Worm (Caenorhabditis elegans): ENCODE results near the gene srbc-58.
A peak's percentile ranks its signal among the peaks of the same experiment; 100 is the strongest.

srbc-58 gene

DNA sequence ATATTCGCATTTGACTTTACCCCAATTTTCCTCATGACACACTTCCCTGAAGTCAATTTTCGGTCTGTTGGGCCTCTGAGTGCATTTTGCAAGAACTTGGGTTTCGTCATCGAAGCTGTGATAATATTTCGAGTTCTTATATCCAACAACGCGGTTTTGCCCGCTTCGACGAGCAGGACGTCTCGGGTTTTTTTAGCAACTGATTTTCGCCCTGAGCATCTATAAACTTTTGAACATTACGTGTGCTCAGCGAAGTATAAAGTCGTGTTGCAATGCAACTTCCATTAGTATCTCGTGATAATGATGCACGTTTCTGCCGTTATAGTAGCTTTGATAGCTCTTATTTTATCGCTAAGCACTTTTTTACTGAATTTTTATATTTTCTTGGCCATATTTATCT, 5.2 kb downstream of the srbc-58 start, which contains the start of gene srbc-60:
srbc-60 (plus strand) TSS at position 301 of the 400 bp plus-strand sequence.
- TF ChIP-seq C34B4.2 (tag; optimal IDR thresholded peaks at IDR 0.05) (no peak), fkh-8 (tag; optimal IDR thresholded peaks at IDR 0.05) (peak; percentile 18)

DNA sequence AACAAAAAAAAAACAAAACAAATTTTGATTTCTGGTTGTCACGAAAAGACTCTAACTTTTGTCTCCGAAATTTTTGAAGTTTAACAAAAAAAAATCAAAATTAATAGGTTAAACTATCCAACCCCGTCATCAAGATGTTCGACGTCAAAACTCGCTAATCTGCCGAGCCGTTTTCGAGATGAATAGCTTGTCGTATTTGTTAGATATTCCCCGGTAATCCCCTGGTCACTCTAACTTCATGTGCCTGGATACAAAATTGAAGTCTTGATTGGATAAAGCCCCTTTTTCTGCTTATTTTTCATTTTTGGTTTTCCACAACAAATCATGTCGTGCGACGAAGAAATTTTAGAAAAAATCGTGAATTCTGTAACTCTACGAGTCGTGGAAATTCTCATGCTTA, 7.6 kb downstream of the srbc-58 start, which contains the start of gene srab-16:
srab-16 (plus strand) TSS at position 301 of the 400 bp plus-strand sequence.
- TF ChIP-seq ama-1 (optimal IDR thresholded peaks at IDR 0.05): no peak
- TF ChIP-seq mab-9 (GFP tag; IDR thresholded peaks at IDR 0.05): no peak
- no peak for TF ChIP-seq unc-62 (GFP tag; optimal IDR thresholded peaks at IDR 0.05)
- no peak for TF ChIP-seq pax-3 (tag; optimal IDR thresholded peaks at IDR 0.05)
- no peak for TF ChIP-seq ceh-88 (GFP tag; IDR thresholded peaks at IDR 0.05)
- TF ChIP-seq ceh-8 (GFP tag; optimal IDR thresholded peaks at IDR 0.05): no peak
- no peak for TF ChIP-seq aly-2 (tag; optimal IDR thresholded peaks at IDR 0.05)
- no peak for TF ChIP-seq nhr-85 (tag)
- peak; percentile 40 for TF ChIP-seq dsc-1 (tag; optimal IDR thresholded peaks at IDR 0.05)

DNA sequence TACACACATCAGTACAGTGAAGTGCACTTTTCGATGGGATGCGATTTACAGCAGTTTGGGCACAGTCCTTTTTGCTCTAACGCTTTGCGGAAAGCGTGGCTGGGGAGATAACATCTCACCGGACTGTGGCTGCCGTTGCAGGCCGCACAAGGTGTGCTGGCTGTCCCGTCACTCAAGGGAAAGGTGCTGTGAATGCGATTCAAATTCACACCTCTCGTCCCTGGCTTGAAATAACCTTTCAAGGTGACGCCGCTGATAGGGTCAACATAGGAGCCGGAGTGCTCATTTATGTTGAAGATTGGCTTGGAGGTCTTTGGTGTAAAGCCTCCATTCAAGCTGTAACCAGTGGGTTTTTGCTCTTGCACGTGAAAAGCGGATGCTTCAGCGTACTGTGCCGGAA, 19.3 kb downstream of the srbc-58 start:
- no peak for TF ChIP-seq egl-27 (tag; optimal IDR thresholded peaks at IDR 0.05)
- no peak for TF ChIP-seq nhr-90 (tag; optimal IDR thresholded peaks at IDR 0.05; ENCODE audit: poor library complexity)
- TF ChIP-seq lin-15B (tag; optimal IDR thresholded peaks at IDR 0.05): no peak
- TF ChIP-seq nhr-237 (tag; optimal IDR thresholded peaks at IDR 0.05): no peak
- no peak for TF ChIP-seq ceh-90 (tag; optimal IDR thresholded peaks at IDR 0.05)
- no peak for TF ChIP-seq nhr-71 (tag; optimal IDR thresholded peaks at IDR 0.05)
- no peak for TF ChIP-seq fkh-10 (GFP tag; optimal IDR thresholded peaks at IDR 0.05)
- no peak for TF ChIP-seq elt-2 (tag; optimal IDR thresholded peaks at IDR 0.05)
- TF ChIP-seq ceh-8 (GFP tag; optimal IDR thresholded peaks at IDR 0.05): no peak
- no peak for TF ChIP-seq C04F5.9 (tag; optimal IDR thresholded peaks at IDR 0.05)
- no peak for TF ChIP-seq fkh-4 (tag; optimal IDR thresholded peaks at IDR 0.05; ENCODE audit: borderline replicate concordance)
- TF ChIP-seq lin-14 (GFP tag; optimal IDR thresholded peaks at IDR 0.05): no peak
- TF ChIP-seq hlh-4 (tag; optimal IDR thresholded peaks at IDR 0.05): no peak
- TF ChIP-seq snpc-4 (tag; optimal IDR thresholded peaks at IDR 0.05): no peak
- no peak for TF ChIP-seq elt-3 (tag; optimal IDR thresholded peaks at IDR 0.05)
- TF ChIP-seq nhr-76 (tag; optimal IDR thresholded peaks at IDR 0.05): no peak
- no peak for TF ChIP-seq ama-1 (optimal IDR thresholded peaks at IDR 0.05)
- no peak for TF ChIP-seq tlp-1 (tag; optimal IDR thresholded peaks at IDR 0.05)

DNA sequence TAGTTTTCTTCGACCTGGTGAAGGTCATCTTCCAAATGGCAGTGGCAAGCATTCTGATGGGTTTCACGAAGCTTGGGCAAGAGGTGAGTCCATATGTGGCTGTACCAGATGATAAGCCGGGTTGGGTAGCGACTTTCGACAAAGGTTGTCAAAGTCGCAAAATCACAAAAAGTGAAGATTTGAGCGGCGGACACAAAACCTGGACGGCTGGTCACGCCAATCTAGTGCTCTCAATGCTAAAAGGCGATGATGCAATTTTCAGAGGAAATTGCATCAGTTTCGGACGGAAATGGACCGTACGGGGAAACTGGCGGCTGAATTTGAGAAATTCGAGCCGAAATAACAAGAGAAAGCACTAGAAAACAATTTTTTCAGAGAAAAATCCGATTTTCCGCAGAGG, 22.4 kb downstream of the srbc-58 start:
- TF ChIP-seq fkh-4 (tag; optimal IDR thresholded peaks at IDR 0.05; ENCODE audit: borderline replicate concordance) (no peak), nhr-47 (tag; optimal IDR thresholded peaks at IDR 0.05) (no peak), ceh-88 (GFP tag; IDR thresholded peaks at IDR 0.05) (no peak), fkh-10 (GFP tag; optimal IDR thresholded peaks at IDR 0.05) (no peak), aly-2 (tag; optimal IDR thresholded peaks at IDR 0.05) (no peak), sptf-1 (tag; optimal IDR thresholded peaks at IDR 0.05) (no peak), nhr-20 (tag; optimal IDR thresholded peaks at IDR 0.05) (no peak), zip-4 (GFP tag; optimal IDR thresholded peaks at IDR 0.05) (no peak), lin-15B (tag; optimal IDR thresholded peaks at IDR 0.05) (no peak), efl-1 (optimal IDR thresholded peaks at IDR 0.05) (no peak), efl-1 (GFP tag; optimal IDR thresholded peaks at IDR 0.05 in 1 of 2) (no peak), isw-1 (GFP tag; IDR thresholded peaks at IDR 0.05) (no peak), nhr-19 (GFP tag; conservative IDR thresholded peaks at IDR 0.05) (no peak), nhr-237 (tag; optimal IDR thresholded peaks at IDR 0.05) (no peak), ceh-8 (GFP tag; optimal IDR thresholded peaks at IDR 0.05) (no peak), nhr-77 (tag; optimal IDR thresholded peaks at IDR 0.05) (no peak), Y116A8C.19 (tag; optimal IDR thresholded peaks at IDR 0.05; ENCODE audit: borderline replicate concordance) (no peak), skn-1 (tag; optimal IDR thresholded peaks at IDR 0.05) (no peak), zag-1 (tag; optimal IDR thresholded peaks at IDR 0.05) (no peak)
